Worm (Caenorhabditis elegans) whole organism, young adult: ENCODE results near the gene F36D3.16.

Source experiments
- D2030.7 ChIP-seq: fragments of 200-800 bp; sonication (Bioruptor generic); IDR thresholded peaks from 2 replicates; pipeline ENCODE4 v1.3.6; 2022; ENCODE audit warnings: missing genetic modification reagents, missing genetic modification characterization, missing compliant biosample characterization
- T07F8.4 ChIP-seq: sonication (generic microtip); optimal IDR thresholded peaks from 2 replicates; lab custom pipeline; 2016; ENCODE audit warnings: mild to moderate bottlenecking, missing genetic modification characterization, moderate library complexity, missing compliant biosample characterization
- Y95B8A.8 ChIP-seq: fragments of 200-800 bp; sonication (Bioruptor generic); IDR thresholded peaks from 2 replicates; pipeline ENCODE4 v1.3.6; 2022; ENCODE audit warnings: missing genetic modification reagents, missing genetic modification characterization, missing compliant biosample characterization
- ama-1 ChIP-seq, 3 experiments: fragments of 150-350 bp in 1 of 3; sonication (generic microtip) in 2 of 3; optimal IDR thresholded peaks; 2 replicates each; lab custom pipeline; 2014 to 2018; ENCODE audit warnings: missing biosample characterization in 2 of 3, missing genetic modification characterization in 2 of 3, missing genetic modification reagents in 2 of 3
- dpff-1 ChIP-seq: sonication (generic microtip); optimal IDR thresholded peaks from 2 replicates; lab custom pipeline; 2017; ENCODE audit warnings: mild to moderate bottlenecking, missing genetic modification characterization, missing compliant biosample characterization
- nfya-1 ChIP-seq: sonication (generic microtip); optimal IDR thresholded peaks from 2 replicates; lab custom pipeline; 2017; ENCODE audit warnings: antibody characterized with exemption, missing compliant biosample characterization, missing genetic modification characterization, borderline replicate concordance; ENCODE audit not compliant: insufficient read depth
- pbrm-1 ChIP-seq: fragments of 200-800 bp; sonication (Bioruptor generic); IDR thresholded peaks from 2 replicates; pipeline ENCODE4 v1.3.6; 2022; ENCODE audit warnings: missing genetic modification reagents, missing genetic modification characterization, missing compliant biosample characterization
- rec-8 ChIP-seq, 2 experiments: sonication (generic microtip); optimal IDR thresholded peaks; 2 replicates each; lab custom pipeline; 2016; ENCODE audit warnings: mild to moderate bottlenecking in 2 of 2, missing genetic modification characterization in 2 of 2, missing genetic modification reagents in 2 of 2, missing genotype in 2 of 2, missing biosample characterization in 1 of 2, missing compliant biosample characterization in 1 of 2, moderate library complexity in 1 of 2
- snpc-1.3 ChIP-seq: sonication (generic microtip); optimal IDR thresholded peaks from 2 replicates; lab custom pipeline; 2017; ENCODE audit warnings: missing genetic modification characterization, mild to moderate bottlenecking, missing compliant biosample characterization, antibody characterized with exemption, moderate library complexity, missing genotype, missing genetic modification reagents; ENCODE audit not compliant: insufficient read depth
- snpc-4 ChIP-seq, 5 experiments: fragments of 150-350 bp in 1 of 5; sonication (generic microtip) in 4 of 5; optimal IDR thresholded peaks; 2 replicates each; lab custom pipeline; 2014 to 2018; ENCODE audit warnings: missing genetic modification characterization in 5 of 5, missing biosample characterization in 3 of 5, antibody characterized with exemption in 2 of 5, mild to moderate bottlenecking in 2 of 5, missing compliant biosample characterization in 2 of 5, missing genotype in 2 of 5, moderate library complexity in 2 of 5, missing genetic modification reagents in 1 of 5
- tbp1 ChIP-seq: fragments of 200-800 bp; sonication (Bioruptor generic); optimal IDR thresholded peaks from 2 replicates; lab custom pipeline; 2018; ENCODE audit warnings: mild to moderate bottlenecking, missing genetic modification characterization, missing compliant biosample characterization
- unc-62 ChIP-seq: fragments of 150-350 bp; optimal IDR thresholded peaks from 2 replicates; lab custom pipeline; 2014; ENCODE audit warnings: missing biosample characterization, missing genetic modification reagents, missing genetic modification characterization
- ztf-18 ChIP-seq: sonication (generic microtip); optimal IDR thresholded peaks from 2 replicates; lab custom pipeline; 2016; ENCODE audit warnings: missing genotype, mild to moderate bottlenecking, missing genetic modification characterization, missing compliant biosample characterization

- TF ChIP-seq T07F8.4 (tag; lab: Kevin White, UChicago) (no peak), Y95B8A.8 (GFP tag; lab: Robert Waterston, UW) (no peak), dpff-1 (tag; lab: Kevin White, UChicago) (no peak), snpc-4 (GFP tag; optimal IDR thresholded peaks at IDR 0.05; lab: Kevin White, UChicago) (no peak), snpc-4 (tag; optimal IDR thresholded peaks at IDR 0.05; lab: Kevin White, UChicago) (peak in 2 of 4 experiments; percentile 52 to 73), tbp1 (GFP tag; lab: Kevin White, UChicago) (peak; percentile 40), rec-8 (tag; optimal IDR thresholded peaks at IDR 0.05; lab: Kevin White, UChicago) (no peak), snpc-1.3 (tag; lab: Kevin White, UChicago) (no peak), unc-62 (GFP tag; lab: Kevin White, UChicago) (no peak), D2030.7 (peak; percentile 67; the same call in 1 of the 2 replicates), pbrm-1 (peak; percentile 68; the same call in 1 of the 2 replicates), ztf-18 (peak; percentile 46), nfya-1 (tag; lab: Kevin White, UChicago) (no peak), ama-1 (optimal IDR thresholded peaks at IDR 0.05; lab: Kevin White, UChicago) (no peak), ama-1 (GFP tag; optimal IDR thresholded peaks at IDR 0.05; lab: Kevin White, UChicago) (no peak)
These were observed 10.1 kb downstream of the F36D3.16 start, which contains the start of gene Y32B12B.2 for ce11 chrV:16537908-16538446.
